Worm (Caenorhabditis elegans): ENCODE measurements around the gene C43G2.3.

The C43G2.3 gene

ce11 chrIV:6541435-6541834 is 36.6 kb upstream of the C43G2.3 start, which contains the start of gene C01G5.25:
C01G5.25 (plus strand) TSS chrIV:6541684.
- TF ChIP-seq fkh-10 (GFP tag; optimal IDR thresholded peaks at IDR 0.05), result peak; percentile 38
- no peak for TF ChIP-seq F49E8.2 (tag; optimal IDR thresholded peaks at IDR 0.05; ENCODE audit: borderline replicate concordance)

- TF ChIP-seq nhr-48 (tag; optimal IDR thresholded peaks at IDR 0.05) (no peak), lsy-2 (tag; optimal IDR thresholded peaks at IDR 0.05) (peak in 1 of 2 experiments; percentile 23)
These were observed 35.1 kb upstream of the C43G2.3 start for ce11 chrIV:6542962-6543361.

- TF ChIP-seq fkh-10 (GFP tag; optimal IDR thresholded peaks at IDR 0.05), result peak; percentile 25
- TF ChIP-seq R02D3.7 (tag; optimal IDR thresholded peaks at IDR 0.05), result no peak
These were observed 30.6 kb upstream of the C43G2.3 start for ce11 chrIV:6547397-6547796.

- TF ChIP-seq hmg-1.1 (GFP tag; IDR thresholded peaks at IDR 0.05) (peak; percentile 51), sdz-12 (GFP tag; optimal IDR thresholded peaks at IDR 0.05) (no peak), F10B5.3 (tag; optimal IDR thresholded peaks at IDR 0.05) (no peak), nhr-41 (GFP tag; IDR thresholded peaks at IDR 0.05) (no peak), ceh-20 (GFP tag; IDR thresholded peaks at IDR 0.05) (no peak), mdt-29 (GFP tag; IDR thresholded peaks at IDR 0.05) (no peak), lin-39 (tag; optimal IDR thresholded peaks at IDR 0.05) (no peak), ces-1 (GFP tag; optimal IDR thresholded peaks at IDR 0.05) (no peak), lin-38 (GFP tag; IDR thresholded peaks at IDR 0.05) (peak; percentile 91), Y5F2A.4 (GFP tag; optimal IDR thresholded peaks at IDR 0.05) (no peak), nhr-102 (tag; optimal IDR thresholded peaks at IDR 0.05) (no peak), ZK546.5 (tag; optimal IDR thresholded peaks at IDR 0.05) (no peak), F37D6.2 (tag; optimal IDR thresholded peaks at IDR 0.05) (peak; percentile 2), lim-7 (GFP tag; IDR thresholded peaks at IDR 0.05) (no peak), madf-9 (GFP tag; conservative IDR thresholded peaks at IDR 0.05) (no peak), T26A8.4 (GFP tag; IDR thresholded peaks at IDR 0.05) (no peak), zfp-2 (tag; optimal IDR thresholded peaks at IDR 0.05) (no peak), ZK337.2 (GFP tag; IDR thresholded peaks at IDR 0.05) (no peak), nhr-6 (tag; optimal IDR thresholded peaks at IDR 0.05) (peak; percentile 53), lin-15B (tag; optimal IDR thresholded peaks at IDR 0.05) (no peak), daf-12 (tag; optimal IDR thresholded peaks at IDR 0.05) (no peak), fkh-10 (GFP tag; optimal IDR thresholded peaks at IDR 0.05) (no peak), unc-39 (tag; optimal IDR thresholded peaks at IDR 0.05) (no peak), mxl-3 (GFP tag; optimal IDR thresholded peaks at IDR 0.05) (no peak), ama-1 (optimal IDR thresholded peaks at IDR 0.05) (no peak), ceh-32 (tag; optimal IDR thresholded peaks at IDR 0.05; ENCODE audit: poor library complexity) (no peak), lsy-2 (tag; optimal IDR thresholded peaks at IDR 0.05) (peak in 1 of 2 experiments; percentile 70), dmd-6 (GFP tag; IDR thresholded peaks at IDR 0.05) (no peak), mep-1 (tag; optimal IDR thresholded peaks at IDR 0.05) (peak; percentile 28), nhr-76 (tag; optimal IDR thresholded peaks at IDR 0.05) (no peak), php-3 (GFP tag; IDR thresholded peaks at IDR 0.05) (no peak), zip-11 (GFP tag; IDR thresholded peaks at IDR 0.05) (no peak), nhr-28 (tag; optimal IDR thresholded peaks at IDR 0.05) (no peak), tag-97 (GFP tag; IDR thresholded peaks at IDR 0.05) (no peak), aha-1 (tag) (no peak), unc-130 (GFP tag; optimal IDR thresholded peaks at IDR 0.05) (no peak), arid-1 (GFP tag; conservative IDR thresholded peaks at IDR 0.05) (no peak), vab-7 (GFP tag; IDR thresholded peaks at IDR 0.05) (no peak), gei-8 (GFP tag; optimal IDR thresholded peaks at IDR 0.05) (no peak), nhr-48 (tag; optimal IDR thresholded peaks at IDR 0.05) (no peak), hlh-30 (tag; optimal IDR thresholded peaks at IDR 0.05; ENCODE audit: insufficient read depth) (peak; percentile 19), T20F7.1 (GFP tag; optimal IDR thresholded peaks at IDR 0.05) (no peak), dve-1 (tag; optimal IDR thresholded peaks at IDR 0.05; ENCODE audit: insufficient read depth) (peak; percentile 60), nhr-10 (tag; optimal IDR thresholded peaks at IDR 0.05) (no peak)
These were observed 29.4 kb upstream of the C43G2.3 start, which contains the start of gene fan-1 for ce11 chrIV:6548609-6549008. fan-1 (plus strand) TSS chrIV:6548686.
